Fruit fly (Drosophila melanogaster) whole organism, prepupa: ENCODE measurements around the gene Gsc.
A peak's percentile ranks its signal among the peaks of the same experiment; 100 is the strongest.

Experiments
- Blimp-1 ChIP-seq: fragments of 200-800 bp; sonication (Bioruptor generic); optimal IDR thresholded peaks from 3 replicates; lab custom pipeline; 2017; ENCODE audit warnings: missing biosample characterization, missing genetic modification characterization, mild to moderate bottlenecking, moderate library complexity, missing genetic modification reagents
- CG10631 ChIP-seq: fragments of 200-800 bp; sonication (Bioruptor generic); optimal IDR thresholded peaks from 2 replicates; lab custom pipeline; 2016; ENCODE audit warnings: missing biosample characterization, missing genetic modification characterization
- CG10669 ChIP-seq: fragments of 200-800 bp; sonication (Bioruptor generic); optimal IDR thresholded peaks from 3 replicates; lab custom pipeline; 2018; ENCODE audit warnings: missing biosample characterization, mild to moderate bottlenecking, missing genetic modification characterization, moderate library complexity
- CG11294 ChIP-seq: fragments of 200-800 bp; sonication (Bioruptor generic); IDR thresholded peaks from 2 replicates; pipeline ENCODE4 v1.3.6; 2022; ENCODE audit warnings: missing biosample characterization, missing genetic modification characterization
- CG11902 ChIP-seq: fragments of 200-800 bp; sonication (Bioruptor generic); optimal IDR thresholded peaks from 3 replicates; lab custom pipeline; 2016; ENCODE audit warnings: missing biosample characterization, missing genetic modification characterization
- CG15336 ChIP-seq: fragments of 200-800 bp; sonication (Bioruptor generic); IDR thresholded peaks from 2 replicates; pipeline ENCODE4 v1.3.6; 2022; ENCODE audit warnings: missing biosample characterization, missing genetic modification characterization
- CG1621 ChIP-seq: fragments of 200-800 bp; sonication (Bioruptor generic); optimal IDR thresholded peaks from 3 replicates; lab custom pipeline; 2018; ENCODE audit warnings: missing biosample characterization, mild to moderate bottlenecking, missing genetic modification characterization
- CG16779 ChIP-seq: fragments of 200-800 bp; sonication (Bioruptor generic); optimal IDR thresholded peaks from 3 replicates; lab custom pipeline; 2017; ENCODE audit warnings: missing biosample characterization, mild to moderate bottlenecking, missing genetic modification characterization
- CG3032 ChIP-seq: fragments of 200-800 bp; optimal IDR thresholded peaks from 2 replicates; lab custom pipeline; 2019; ENCODE audit warnings: missing biosample characterization, mild to moderate bottlenecking, missing genetic modification characterization, moderate library complexity
- CG31627 ChIP-seq: fragments of 200-800 bp; sonication (Bioruptor generic); optimal IDR thresholded peaks from 3 replicates; lab custom pipeline; 2016; ENCODE audit warnings: missing biosample characterization, missing genetic modification characterization
- CG32006 ChIP-seq: fragments of 200-800 bp; sonication (Bioruptor generic); optimal IDR thresholded peaks from 3 replicates; lab custom pipeline; 2017; ENCODE audit warnings: missing biosample characterization, mild to moderate bottlenecking, missing genetic modification characterization
- CG34406 ChIP-seq: fragments of 200-800 bp; sonication (Bioruptor generic); optimal IDR thresholded peaks from 3 replicates; lab custom pipeline; 2016; ENCODE audit warnings: missing biosample characterization, missing genetic modification characterization
- CG6163 ChIP-seq: fragments of 200-800 bp; sonication (Bioruptor generic); IDR thresholded peaks from 3 replicates; pipeline ENCODE4 v1.3.6; 2022; ENCODE audit warnings: missing biosample characterization, missing genetic modification characterization
- CG6276 ChIP-seq: fragments of 200-800 bp; sonication (Bioruptor generic); optimal IDR thresholded peaks from 2 replicates; lab custom pipeline; 2017; ENCODE audit warnings: missing biosample characterization, mild to moderate bottlenecking, missing genetic modification characterization
- CG6792 ChIP-seq: fragments of 200-800 bp; sonication (Bioruptor generic); optimal IDR thresholded peaks from 3 replicates; lab custom pipeline; 2016; ENCODE audit warnings: missing biosample characterization, missing genetic modification characterization
- CG6808 ChIP-seq: fragments of 200-800 bp; sonication (Bioruptor generic); optimal IDR thresholded peaks from 3 replicates; lab custom pipeline; 2017; ENCODE audit warnings: missing biosample characterization, missing genetic modification characterization, mild to moderate bottlenecking, moderate library complexity, missing genetic modification reagents
- CG6854 ChIP-seq: fragments of 200-800 bp; sonication (Bioruptor generic); optimal IDR thresholded peaks from 2 replicates; lab custom pipeline; 2017; ENCODE audit warnings: missing biosample characterization, mild to moderate bottlenecking, missing genetic modification characterization
- CG8119 ChIP-seq: fragments of 200-800 bp; sonication (Bioruptor generic); IDR thresholded peaks from 3 replicates; pipeline ENCODE4 v1.3.6; 2022; ENCODE audit warnings: missing biosample characterization, missing genetic modification characterization
- CG8632 ChIP-seq: fragments of 200-800 bp; sonication (Bioruptor generic); optimal IDR thresholded peaks from 3 replicates; lab custom pipeline; 2016; ENCODE audit warnings: missing biosample characterization, missing genetic modification characterization
- CG9139 ChIP-seq: fragments of 200-800 bp; sonication (Bioruptor generic); optimal IDR thresholded peaks from 3 replicates; lab custom pipeline; 2017; ENCODE audit warnings: missing biosample characterization, mild to moderate bottlenecking, missing genetic modification characterization
- Eip78C ChIP-seq: fragments of 200-800 bp; sonication (Bioruptor generic); peaks from one replicate; lab custom pipeline; 2016; ENCODE audit warnings: missing biosample characterization, missing genetic modification characterization
- Ets21C ChIP-seq: fragments of 200-800 bp; sonication (Bioruptor generic); optimal IDR thresholded peaks from 3 replicates; lab custom pipeline; 2016; ENCODE audit warnings: missing biosample characterization, missing genetic modification characterization
- Ets96B ChIP-seq: fragments of 200-800 bp; optimal IDR thresholded peaks from 2 replicates; lab custom pipeline; 2019; ENCODE audit warnings: missing biosample characterization, mild to moderate bottlenecking, missing genetic modification characterization, moderate library complexity
- Hr38 ChIP-seq: sonication (Bioruptor generic); optimal IDR thresholded peaks from 2 replicates; lab custom pipeline; 2016; ENCODE audit warnings: missing biosample characterization, missing genetic modification characterization
- Hr39 ChIP-seq: fragments of 200-800 bp; sonication (Bioruptor generic); optimal IDR thresholded peaks from 2 replicates; lab custom pipeline; 2016; ENCODE audit warnings: missing biosample characterization, missing genetic modification characterization
- Hr4 ChIP-seq: fragments of 200-800 bp; sonication (Bioruptor generic); optimal IDR thresholded peaks from 3 replicates; lab custom pipeline; 2016; ENCODE audit warnings: missing biosample characterization, missing genetic modification characterization
- Lpt ChIP-seq: fragments of 200-800 bp; sonication (Bioruptor generic); optimal IDR thresholded peaks from 3 replicates; lab custom pipeline; 2016; ENCODE audit warnings: missing biosample characterization, missing genetic modification characterization
- Met ChIP-seq: fragments of 200-800 bp; sonication (Bioruptor generic); optimal IDR thresholded peaks from 3 replicates; lab custom pipeline; 2016; ENCODE audit warnings: missing biosample characterization, missing genetic modification characterization
- OdsH ChIP-seq: fragments of 200-800 bp; sonication (Bioruptor generic); optimal IDR thresholded peaks from 3 replicates; lab custom pipeline; 2016; ENCODE audit warnings: missing biosample characterization, missing genetic modification characterization
- Smox ChIP-seq: fragments of 200-800 bp; sonication (Bioruptor generic); optimal IDR thresholded peaks from 3 replicates; lab custom pipeline; 2016; ENCODE audit warnings: missing biosample characterization, missing genetic modification characterization
- Sox102F ChIP-seq: fragments of 200-800 bp; sonication (Bioruptor generic); optimal IDR thresholded peaks from 2 replicates; lab custom pipeline; 2016; ENCODE audit warnings: missing biosample characterization, mild to moderate bottlenecking, missing genetic modification characterization
- Sox14 ChIP-seq: fragments of 200-800 bp; sonication (Bioruptor generic); optimal IDR thresholded peaks from 3 replicates; lab custom pipeline; 2016; ENCODE audit warnings: missing biosample characterization, missing genetic modification characterization
- Sox15 ChIP-seq: fragments of 200-800 bp; sonication (Bioruptor generic); optimal IDR thresholded peaks from 3 replicates; lab custom pipeline; 2016; ENCODE audit warnings: missing biosample characterization, missing genetic modification characterization
- achi ChIP-seq: fragments of 200-800 bp; sonication (Bioruptor generic); optimal IDR thresholded peaks from 3 replicates; lab custom pipeline; 2016; ENCODE audit warnings: missing biosample characterization, missing genetic modification characterization
- acj6 ChIP-seq: fragments of 200-800 bp; sonication (Bioruptor generic); optimal IDR thresholded peaks from 3 replicates; lab custom pipeline; 2016; ENCODE audit warnings: missing biosample characterization, missing genetic modification characterization
- cyc ChIP-seq: fragments of 200-800 bp; sonication (Bioruptor generic); optimal IDR thresholded peaks from 3 replicates; lab custom pipeline; 2016; ENCODE audit warnings: missing biosample characterization, missing genetic modification characterization
- dac ChIP-seq: fragments of 200-800 bp; sonication (Bioruptor generic); optimal IDR thresholded peaks from 2 replicates; lab custom pipeline; 2017; ENCODE audit warnings: missing biosample characterization, mild to moderate bottlenecking, missing genetic modification characterization
- dsx ChIP-seq: fragments of 200-800 bp; optimal IDR thresholded peaks from 3 replicates; lab custom pipeline; 2019; ENCODE audit warnings: missing biosample characterization, mild to moderate bottlenecking, missing genetic modification characterization, moderate library complexity; ENCODE audit not compliant: poor library complexity, severe bottlenecking
- eg ChIP-seq: fragments of 200-800 bp; sonication (Bioruptor generic); IDR thresholded peaks from 3 replicates; pipeline ENCODE4 v1.3.6; 2022; ENCODE audit warnings: missing biosample characterization, missing genetic modification characterization
- esn ChIP-seq: fragments of 200-800 bp; sonication (Bioruptor generic); optimal IDR thresholded peaks from 2 replicates; lab custom pipeline; 2016; ENCODE audit warnings: missing biosample characterization, mild to moderate bottlenecking, missing genetic modification characterization, moderate library complexity
- fd59A ChIP-seq: fragments of 200-800 bp; sonication (Bioruptor generic); optimal IDR thresholded peaks from 2 replicates; lab custom pipeline; 2017; ENCODE audit warnings: missing biosample characterization, mild to moderate bottlenecking, missing genetic modification characterization, missing genetic modification reagents
- fd85E ChIP-seq: fragments of 200-800 bp; sonication (Bioruptor generic); optimal IDR thresholded peaks from 3 replicates; lab custom pipeline; 2016; ENCODE audit warnings: missing biosample characterization, missing genetic modification characterization
- fkh ChIP-seq: fragments of 200-800 bp; sonication (Bioruptor generic); optimal IDR thresholded peaks from 3 replicates; lab custom pipeline; 2017; ENCODE audit warnings: missing biosample characterization, mild to moderate bottlenecking, missing genetic modification characterization, moderate library complexity
- lz ChIP-seq: fragments of 200-800 bp; sonication (Bioruptor generic); optimal IDR thresholded peaks from 3 replicates; lab custom pipeline; 2016; ENCODE audit warnings: missing biosample characterization, missing genetic modification characterization
- net ChIP-seq: fragments of 200-800 bp; sonication (Bioruptor generic); optimal IDR thresholded peaks from 3 replicates; lab custom pipeline; 2016; ENCODE audit warnings: missing biosample characterization, missing genetic modification characterization
- pdm3 ChIP-seq: fragments of 200-800 bp; sonication (Bioruptor generic); optimal IDR thresholded peaks from 3 replicates; lab custom pipeline; 2016; ENCODE audit warnings: missing biosample characterization, missing genetic modification characterization
- spab ChIP-seq: fragments of 200-800 bp; sonication (Bioruptor generic); optimal IDR thresholded peaks from 2 replicates; lab custom pipeline; 2017; ENCODE audit warnings: missing biosample characterization, mild to moderate bottlenecking, missing genetic modification characterization, missing genetic modification reagents
- ss ChIP-seq, 2 experiments: fragments of 200-800 bp; sonication (Bioruptor generic); optimal IDR thresholded peaks; 2 replicates in 1 of 2; 3 replicates in 1 of 2; lab custom pipeline; 2017 to 2018; ENCODE audit warnings: mild to moderate bottlenecking in 2 of 2, missing biosample characterization in 2 of 2, missing genetic modification characterization in 2 of 2, moderate library complexity in 1 of 2
- svp ChIP-seq: fragments of 200-800 bp; sonication (Bioruptor generic); peaks from one replicate; lab custom pipeline; 2016; ENCODE audit warnings: missing biosample characterization, missing genetic modification characterization

Gene Gsc

DNA sequence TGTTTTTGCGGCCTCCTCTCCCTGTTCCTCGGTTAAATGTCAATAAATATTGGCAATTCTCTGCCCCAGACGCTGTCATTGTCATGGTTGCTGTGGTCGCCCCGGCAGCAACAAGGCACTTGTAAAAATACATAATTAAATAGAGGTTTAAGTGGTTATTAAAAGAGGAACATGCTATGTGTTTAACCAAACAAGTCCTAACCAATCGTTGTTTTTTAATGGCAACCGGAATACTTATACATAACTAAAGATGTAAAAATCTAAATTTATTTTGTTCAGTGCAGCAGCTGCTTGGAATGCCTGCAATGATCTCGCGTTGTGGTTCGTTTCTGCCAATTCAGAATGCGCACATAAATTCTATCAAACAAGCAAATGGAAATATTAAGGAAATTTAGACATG, 12.5 kb upstream of the Gsc start (continued):
- TF ChIP-seq Blimp-1 (GFP tag; lab: Kevin White, UChicago) (no peak), achi (GFP tag; lab: Kevin White, UChicago) (peak; percentile 50), Sox15 (GFP tag; lab: Kevin White, UChicago) (no peak), dsx (peak; percentile 54), CG6792 (GFP tag; lab: Kevin White, UChicago) (peak; percentile 23), fd59A (GFP tag; lab: Kevin White, UChicago) (no peak), ss (GFP tag; optimal IDR thresholded peaks at IDR 0.05; lab: Kevin White, UChicago) (peak in 1 of 2 experiments; percentile 22)

DNA sequence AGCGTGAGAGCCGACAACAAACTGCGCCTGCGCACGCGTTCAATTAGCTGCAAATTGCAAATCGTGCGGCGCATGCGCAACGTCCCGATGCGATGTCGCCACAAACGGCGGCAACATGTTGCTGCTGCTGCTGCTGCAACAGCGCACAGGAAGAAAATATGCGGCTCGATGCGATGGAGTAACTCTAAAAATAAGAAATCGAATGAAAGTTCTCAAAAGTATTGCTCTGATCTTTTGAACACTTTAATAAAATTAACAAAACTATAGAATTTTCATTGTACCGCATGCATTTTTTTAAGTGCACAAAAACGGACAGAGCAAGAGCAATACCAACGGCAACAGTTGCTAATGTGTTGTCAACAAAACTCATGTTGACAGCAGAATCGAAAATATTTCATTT, 11.7 kb upstream of the Gsc start:
- no peak for TF ChIP-seq CG11902
- peak; percentile 79 for TF ChIP-seq dac (GFP tag; lab: Kevin White, UChicago)
- TF ChIP-seq CG9139 (GFP tag; lab: Kevin White, UChicago): no peak
- peak; percentile 39 for TF ChIP-seq Ets96B
- TF ChIP-seq CG32006 (GFP tag; lab: Kevin White, UChicago): peak; percentile 92
- TF ChIP-seq lz: peak; percentile 67
- peak; percentile 59 for TF ChIP-seq acj6
- TF ChIP-seq CG6808 (GFP tag; lab: Kevin White, UChicago): peak; percentile 66
- peak; percentile 82 for TF ChIP-seq Sox102F (GFP tag; lab: Kevin White, UChicago)
- peak; percentile 64 for TF ChIP-seq Ets21C (GFP tag; lab: Kevin White, UChicago)
- TF ChIP-seq fkh (GFP tag; lab: Kevin White, UChicago): no peak
- peak; percentile 83 for TF ChIP-seq OdsH (GFP tag; lab: Kevin White, UChicago)
- peak; percentile 59 for TF ChIP-seq fd59A (GFP tag; lab: Kevin White, UChicago)
- peak; percentile 44 for TF ChIP-seq CG8632 (GFP tag; lab: Kevin White, UChicago)
- TF ChIP-seq Sox15 (GFP tag; lab: Kevin White, UChicago): peak; percentile 5
- TF ChIP-seq Eip78C (GFP tag; lab: Kevin White, UChicago): peak; percentile 87
- peak; percentile 21 for TF ChIP-seq CG16779
- peak; percentile 60 for TF ChIP-seq cyc (GFP tag; lab: Kevin White, UChicago)
- TF ChIP-seq achi (GFP tag; lab: Kevin White, UChicago): peak; percentile 65
- TF ChIP-seq Smox (GFP tag; lab: Kevin White, UChicago): peak; percentile 69
- peak; percentile 71 for TF ChIP-seq CG10631 (GFP tag; lab: Kevin White, UChicago)
- peak; percentile 69 for TF ChIP-seq CG6792 (GFP tag; lab: Kevin White, UChicago)
- TF ChIP-seq CG6276: peak; percentile 86
- peak; percentile 75 for TF ChIP-seq Hr39 (GFP tag; lab: Kevin White, UChicago)
- TF ChIP-seq CG6854 (GFP tag; lab: Kevin White, UChicago): no peak
- peak; percentile 94 for TF ChIP-seq CG15336
- peak; percentile 86 for TF ChIP-seq svp
- peak; percentile 50 for TF ChIP-seq CG34406 (GFP tag; lab: Kevin White, UChicago)
- TF ChIP-seq CG10669 (GFP tag; lab: Kevin White, UChicago): peak; percentile 73
- peak; percentile 85 for TF ChIP-seq esn (GFP tag; lab: Kevin White, UChicago)
- TF ChIP-seq Blimp-1 (GFP tag; lab: Kevin White, UChicago): peak; percentile 44
- no peak for TF ChIP-seq Hr38 (GFP tag; lab: Kevin White, UChicago)
- TF ChIP-seq Lpt (GFP tag; lab: Kevin White, UChicago): peak; percentile 64
- peak in 1 of 2 experiments; percentile 18 for TF ChIP-seq ss (GFP tag; optimal IDR thresholded peaks at IDR 0.05; lab: Kevin White, UChicago)
- TF ChIP-seq Hr4 (GFP tag; lab: Kevin White, UChicago): peak; percentile 91
- peak; percentile 84 for TF ChIP-seq pdm3 (GFP tag; lab: Kevin White, UChicago)
- peak; percentile 75 for TF ChIP-seq net (GFP tag; lab: Kevin White, UChicago)
- peak; percentile 84 for TF ChIP-seq Sox14 (GFP tag; lab: Kevin White, UChicago)
- TF ChIP-seq Met: peak; percentile 80
- peak; percentile 71 for TF ChIP-seq CG3032 (tag; lab: Kevin White, UChicago)
- peak; percentile 35 for TF ChIP-seq CG1621 (tag; lab: Kevin White, UChicago)
- TF ChIP-seq eg (GFP tag; lab: Robert Waterston, UW): peak; percentile 94
- peak; percentile 92 for TF ChIP-seq CG6163
- TF ChIP-seq spab (GFP tag; lab: Kevin White, UChicago): peak; percentile 57
- peak; percentile 79 for TF ChIP-seq CG11294 (GFP tag; lab: Robert Waterston, UW)
- peak; percentile 92 for TF ChIP-seq CG8119 (GFP tag; lab: Robert Waterston, UW)
- peak; percentile 74 for TF ChIP-seq CG31627 (GFP tag; lab: Kevin White, UChicago)
- TF ChIP-seq fd85E (GFP tag; lab: Kevin White, UChicago): no peak
